Worm (Caenorhabditis elegans) whole organism, L1 larva: ENCODE measurements around the gene F44E7.5.

Experiments used
- C16A3.4 ChIP-seq: fragments of 150-350 bp; optimal IDR thresholded peaks from 2 replicates; lab custom pipeline; 2014; ENCODE audit warnings: missing biosample characterization, missing genetic modification characterization
- C34B4.2 ChIP-seq: sonication (generic microtip); optimal IDR thresholded peaks from 2 replicates; lab custom pipeline; 2017; ENCODE audit warnings: mild to moderate bottlenecking, missing genetic modification characterization, missing compliant biosample characterization
- alr-1 ChIP-seq: fragments of 200-800 bp; sonication (Bioruptor generic); optimal IDR thresholded peaks from 2 replicates; lab custom pipeline; 2018; ENCODE audit warnings: borderline replicate concordance, mild to moderate bottlenecking, missing genetic modification characterization, missing compliant biosample characterization
- aly-2 ChIP-seq: fragments of 150-350 bp; optimal IDR thresholded peaks from 2 replicates; lab custom pipeline; 2014; ENCODE audit warnings: missing biosample characterization, missing genetic modification characterization
- ama-1 ChIP-seq: fragments of 150-350 bp; optimal IDR thresholded peaks from 2 replicates; lab custom pipeline; 2014
- blmp-1 ChIP-seq: fragments of 150-350 bp; optimal IDR thresholded peaks from 2 replicates; lab custom pipeline; 2014; ENCODE audit warnings: missing biosample characterization, missing genetic modification characterization
- ceh-63 ChIP-seq: fragments of 200-800 bp; sonication (Bioruptor generic); optimal IDR thresholded peaks from 2 replicates; lab custom pipeline; 2018; ENCODE audit warnings: mild to moderate bottlenecking, missing genetic modification characterization, missing compliant biosample characterization
- ceh-8 ChIP-seq: fragments of 200-800 bp; sonication (Bioruptor generic); optimal IDR thresholded peaks from 2 replicates; lab custom pipeline; 2018; ENCODE audit warnings: mild to moderate bottlenecking, missing genetic modification characterization, moderate library complexity, missing compliant biosample characterization
- ces-1 ChIP-seq: fragments of 150-350 bp; optimal IDR thresholded peaks from 2 replicates; lab custom pipeline; 2014; ENCODE audit warnings: missing biosample characterization, missing genetic modification reagents, missing genetic modification characterization
- dpl-1 ChIP-seq, 3 experiments: fragments of 150-350 bp in 2 of 3; sonication (generic microtip) in 1 of 3; optimal IDR thresholded peaks; 2 replicates each; lab custom pipeline; 2014 to 2017; ENCODE audit warnings: missing biosample characterization in 3 of 3, missing genetic modification characterization in 3 of 3, missing genetic modification reagents in 3 of 3
- dsc-1 ChIP-seq: sonication (generic microtip); optimal IDR thresholded peaks from 2 replicates; lab custom pipeline; 2016; ENCODE audit warnings: mild to moderate bottlenecking, missing genetic modification characterization, missing compliant biosample characterization
- efl-1 ChIP-seq, 4 experiments: fragments of 150-350 bp; optimal IDR thresholded peaks in 3 of 4; peaks in 1 of 4; 1 replicate in 1 of 4; 2 replicates in 3 of 4; lab custom pipeline; 2014; ENCODE audit warnings: missing biosample characterization in 2 of 4, missing genetic modification characterization in 2 of 4, missing genetic modification reagents in 2 of 4
- efl-3 ChIP-seq: fragments of 200-800 bp; sonication (Bioruptor generic); optimal IDR thresholded peaks from 2 replicates; lab custom pipeline; 2018; ENCODE audit warnings: mild to moderate bottlenecking, missing genetic modification characterization, missing compliant biosample characterization
- elt-3 ChIP-seq, 6 experiments: fragments of 150-350 bp in 1 of 6; sonication (generic microtip); optimal IDR thresholded peaks; 2 replicates each; lab custom pipeline; 2017 to 2018; ENCODE audit warnings: missing biosample characterization in 6 of 6, missing genetic modification characterization in 6 of 6, inconsistent platforms in 1 of 6
- ets-5 ChIP-seq: fragments of 200-800 bp; sonication (Bioruptor generic); IDR thresholded peaks from 2 replicates; pipeline ENCODE4 v1.3.6; 2022; ENCODE audit warnings: missing genetic modification characterization, missing compliant biosample characterization
- fkh-4 ChIP-seq: sonication (generic microtip); optimal IDR thresholded peaks from 2 replicates; lab custom pipeline; 2016; ENCODE audit warnings: missing compliant biosample characterization, missing genetic modification characterization, borderline replicate concordance
- fkh-8 ChIP-seq: sonication (generic microtip); optimal IDR thresholded peaks from 2 replicates; lab custom pipeline; 2016; ENCODE audit warnings: mild to moderate bottlenecking, missing genetic modification characterization, missing compliant biosample characterization
- fos-1 ChIP-seq: fragments of 150-350 bp; optimal IDR thresholded peaks from 2 replicates; lab custom pipeline; 2014; ENCODE audit warnings: missing biosample characterization, missing genetic modification characterization
- hlh-17 ChIP-seq: fragments of 200-800 bp; sonication (Bioruptor generic); optimal IDR thresholded peaks from 2 replicates; lab custom pipeline; 2018; ENCODE audit warnings: missing genetic modification characterization, mild to moderate bottlenecking, missing compliant biosample characterization, moderate library complexity, borderline replicate concordance
- hpl-2 ChIP-seq: fragments of 150-350 bp; optimal IDR thresholded peaks from 2 replicates; lab custom pipeline; 2014; ENCODE audit warnings: missing biosample characterization, missing genetic modification reagents, missing genetic modification characterization
- irx-1 ChIP-seq: sonication (generic microtip); optimal IDR thresholded peaks from 2 replicates; lab custom pipeline; 2016; ENCODE audit warnings: missing genetic modification characterization, missing compliant biosample characterization
- isw-1 ChIP-seq: fragments of 200-800 bp; sonication (Bioruptor generic); IDR thresholded peaks from 2 replicates; pipeline ENCODE4 v1.3.6; 2022; ENCODE audit warnings: missing genetic modification characterization, missing compliant biosample characterization
- jun-1 ChIP-seq: fragments of 150-350 bp; optimal IDR thresholded peaks from 2 replicates; lab custom pipeline; 2014; ENCODE audit warnings: missing biosample characterization, missing genetic modification reagents, missing genetic modification characterization
- lin-14 ChIP-seq: fragments of 200-800 bp; sonication (Bioruptor generic); optimal IDR thresholded peaks from 2 replicates; lab custom pipeline; 2018; ENCODE audit warnings: mild to moderate bottlenecking, missing genetic modification characterization, moderate library complexity, missing compliant biosample characterization
- lin-35 ChIP-seq, 2 experiments: fragments of 150-350 bp; optimal IDR thresholded peaks; 2 replicates each; lab custom pipeline; 2014; ENCODE audit warnings: missing biosample characterization in 2 of 2, missing genetic modification characterization in 2 of 2, missing genetic modification reagents in 2 of 2
- lin-39 ChIP-seq: fragments of 150-350 bp; optimal IDR thresholded peaks from 2 replicates; lab custom pipeline; 2014; ENCODE audit warnings: missing biosample characterization, missing genetic modification reagents, missing genetic modification characterization
- lir-3 ChIP-seq: sonication (generic microtip); optimal IDR thresholded peaks from 2 replicates; lab custom pipeline; 2016; ENCODE audit warnings: mild to moderate bottlenecking, missing genetic modification characterization, moderate library complexity, missing compliant biosample characterization; ENCODE audit not compliant: poor library complexity
- lsy-2 ChIP-seq, 2 experiments: fragments of 150-350 bp; optimal IDR thresholded peaks; 2 replicates each; lab custom pipeline; 2014; ENCODE audit warnings: missing biosample characterization in 2 of 2, missing genetic modification characterization in 2 of 2
- mab-9 ChIP-seq: fragments of 200-800 bp; sonication (Bioruptor generic); IDR thresholded peaks from 2 replicates; pipeline ENCODE4 v1.3.6; 2022; ENCODE audit warnings: missing genetic modification reagents, missing genetic modification characterization, missing compliant biosample characterization
- nhr-11 ChIP-seq: fragments of 150-350 bp; optimal IDR thresholded peaks from 2 replicates; lab custom pipeline; 2014; ENCODE audit warnings: missing biosample characterization, missing genetic modification characterization
- nhr-19 ChIP-seq: fragments of 200-800 bp; sonication (Bioruptor generic); conservative IDR thresholded peaks from 2 replicates; pipeline ENCODE4 v1.3.6; 2022; ENCODE audit warnings: missing genetic modification characterization, missing compliant biosample characterization
- nhr-20 ChIP-seq: sonication (generic microtip); optimal IDR thresholded peaks from 2 replicates; lab custom pipeline; 2016; ENCODE audit warnings: mild to moderate bottlenecking, missing genetic modification characterization, missing compliant biosample characterization
- nhr-28 ChIP-seq: fragments of 150-350 bp; optimal IDR thresholded peaks from 2 replicates; lab custom pipeline; 2014; ENCODE audit warnings: missing biosample characterization, missing genetic modification characterization
- nhr-76 ChIP-seq: sonication (generic microtip); optimal IDR thresholded peaks from 2 replicates; lab custom pipeline; 2017; ENCODE audit warnings: missing biosample characterization, missing genetic modification characterization
- nhr-84 ChIP-seq: sonication (generic microtip); optimal IDR thresholded peaks from 2 replicates; lab custom pipeline; 2017; ENCODE audit warnings: missing biosample characterization, missing genetic modification characterization
- nhr-85 ChIP-seq: sonication (generic microtip); peaks from one replicate; lab custom pipeline; 2016; ENCODE audit warnings: missing genetic modification characterization, inconsistent platforms, missing compliant biosample characterization
- nhr-90 ChIP-seq: sonication (generic microtip); optimal IDR thresholded peaks from 2 replicates; lab custom pipeline; 2016; ENCODE audit warnings: mild to moderate bottlenecking, missing genetic modification characterization, missing compliant biosample characterization; ENCODE audit not compliant: poor library complexity
- rnt-1 ChIP-seq: sonication (generic microtip); optimal IDR thresholded peaks from 2 replicates; lab custom pipeline; 2016; ENCODE audit warnings: mild to moderate bottlenecking, missing genetic modification characterization, moderate library complexity, missing compliant biosample characterization
- snu-23 ChIP-seq: sonication (generic microtip); optimal IDR thresholded peaks from 2 replicates; lab custom pipeline; 2016; ENCODE audit warnings: missing genetic modification characterization, missing compliant biosample characterization
- sox-4 ChIP-seq: sonication (generic microtip); optimal IDR thresholded peaks from 2 replicates; lab custom pipeline; 2016; ENCODE audit warnings: missing genetic modification characterization, missing compliant biosample characterization
- sptf-1 ChIP-seq: fragments of 150-350 bp; optimal IDR thresholded peaks from 2 replicates; lab custom pipeline; 2014; ENCODE audit warnings: missing biosample characterization, missing genetic modification characterization
- sup-37 ChIP-seq: fragments of 200-800 bp; sonication (Bioruptor generic); optimal IDR thresholded peaks from 2 replicates; lab custom pipeline; 2018; ENCODE audit warnings: mild to moderate bottlenecking, missing genetic modification characterization, missing compliant biosample characterization
- swsn-7 ChIP-seq: sonication (generic microtip); optimal IDR thresholded peaks from 2 replicates; lab custom pipeline; 2016; ENCODE audit warnings: missing genetic modification characterization, missing compliant biosample characterization
- tbx-2 ChIP-seq: sonication (generic microtip); optimal IDR thresholded peaks from 2 replicates; lab custom pipeline; 2016; ENCODE audit warnings: missing genetic modification characterization, missing compliant biosample characterization
- tlp-1 ChIP-seq: fragments of 150-350 bp; optimal IDR thresholded peaks from 2 replicates; lab custom pipeline; 2014; ENCODE audit warnings: missing biosample characterization, missing genetic modification characterization
- unc-86 ChIP-seq: sonication (generic microtip); optimal IDR thresholded peaks from 2 replicates; lab custom pipeline; 2016; ENCODE audit warnings: missing genetic modification characterization, missing compliant biosample characterization
- ztf-11 ChIP-seq, 2 experiments: sonication (generic microtip); optimal IDR thresholded peaks; 2 replicates each; lab custom pipeline; 2016 to 2017; ENCODE audit warnings: missing genetic modification characterization in 2 of 2, missing biosample characterization in 1 of 2, missing compliant biosample characterization in 1 of 2
- ztf-4 ChIP-seq: fragments of 150-350 bp; optimal IDR thresholded peaks from 2 replicates; lab custom pipeline; 2014; ENCODE audit warnings: missing biosample characterization, missing genetic modification characterization

F44E7.5 gene

ce11 chrV:5792031-5792430 lies 11.3 kb upstream of the F44E7.5 start, which contains the start of gene ZC250.2:
TSS of gene ZC250.2 (plus strand) at chrV:5792331.
- TF ChIP-seq mab-9 (GFP tag; lab: Robert Waterston, UW) (no peak), nhr-85 (tag; lab: Kevin White, UChicago) (peak; percentile 48)

ce11 chrV:5790497-5791280 lies 10.0 kb upstream of the F44E7.5 start, which contains the start of the genes nhr-142 and F44E7.9:
TSS of gene nhr-142 (minus strand) at chrV:5790553.
TSS of gene F44E7.9 (plus strand) at chrV:5791230.
- TF ChIP-seq sox-4 (tag; lab: Kevin White, UChicago) (peak; percentile 52), swsn-7 (tag; lab: Kevin White, UChicago) (peak; percentile 84), ceh-8 (peak; percentile 66), ceh-63 (GFP tag; lab: Kevin White, UChicago) (no peak), mab-9 (GFP tag; lab: Robert Waterston, UW) (peak; percentile 55; the same call in 1 of the 2 replicates), unc-86 (tag; lab: Kevin White, UChicago) (peak; percentile 84), lin-35 (GFP tag; optimal IDR thresholded peaks at IDR 0.05; lab: Kevin White, UChicago) (peak; percentile 81 to 86), ces-1 (GFP tag; lab: Kevin White, UChicago) (no peak), fos-1 (tag; lab: Kevin White, UChicago) (peak; percentile 75), nhr-85 (tag; lab: Kevin White, UChicago) (peak; percentile 94), sptf-1 (tag; lab: Kevin White, UChicago) (no peak), C34B4.2 (tag; lab: Kevin White, UChicago) (no peak), sup-37 (GFP tag; lab: Kevin White, UChicago) (peak; percentile 40), snu-23 (GFP tag; lab: Kevin White, UChicago) (peak; percentile 89), nhr-11 (tag; lab: Kevin White, UChicago) (peak; percentile 42), nhr-20 (tag; lab: Kevin White, UChicago) (peak; percentile 90), jun-1 (tag; lab: Kevin White, UChicago) (peak; percentile 64), ets-5 (GFP tag; lab: Robert Waterston, UW) (no peak), lin-39 (peak; percentile 60), nhr-84 (tag; lab: Kevin White, UChicago) (no peak), efl-1 (optimal IDR thresholded peaks at IDR 0.05; lab: Kevin White, UChicago) (peak; percentile 85 to 88), efl-1 (GFP tag; optimal IDR thresholded peaks at IDR 0.05 in 1 of 2; lab: Kevin White, UChicago) (peak; percentile 76 to 98), hpl-2 (GFP tag; lab: Kevin White, UChicago) (no peak), nhr-76 (tag; lab: Kevin White, UChicago) (no peak), ama-1 (lab: Kevin White, UChicago) (no peak), alr-1 (tag; lab: Kevin White, UChicago) (no peak), dpl-1 (GFP tag; optimal IDR thresholded peaks at IDR 0.05; lab: Kevin White, UChicago) (peak; percentile 72 to 84 (median 82)), isw-1 (GFP tag; lab: Robert Waterston, UW) (peak; percentile 73), nhr-90 (tag; lab: Kevin White, UChicago) (peak; percentile 90), tlp-1 (tag; lab: Kevin White, UChicago) (no peak), fkh-8 (peak; percentile 87), rnt-1 (tag; lab: Kevin White, UChicago) (peak; percentile 96), elt-3 (tag; optimal IDR thresholded peaks at IDR 0.05; lab: Kevin White, UChicago) (peak in 2 of 6 experiments; percentile 42 to 78), efl-3 (GFP tag; lab: Kevin White, UChicago) (no peak), irx-1 (tag; lab: Kevin White, UChicago) (peak; percentile 83), ztf-4 (tag; lab: Kevin White, UChicago) (peak; percentile 49), blmp-1 (tag; lab: Kevin White, UChicago) (peak; percentile 52), hlh-17 (GFP tag; lab: Kevin White, UChicago) (no peak), tbx-2 (peak; percentile 85), nhr-19 (GFP tag; lab: Robert Waterston, UW) (peak; percentile 87), fkh-4 (peak; percentile 32), ztf-11 (tag; optimal IDR thresholded peaks at IDR 0.05; lab: Kevin White, UChicago) (peak in 1 of 2 experiments; percentile 75), aly-2 (tag; lab: Kevin White, UChicago) (no peak), lin-14 (GFP tag; lab: Kevin White, UChicago) (peak; percentile 91), dsc-1 (peak; percentile 79), C16A3.4 (peak; percentile 93), nhr-28 (tag; lab: Kevin White, UChicago) (no peak), lir-3 (tag; lab: Kevin White, UChicago) (peak; percentile 70), lsy-2 (tag; optimal IDR thresholded peaks at IDR 0.05; lab: Kevin White, UChicago) (peak; percentile 82 to 90)
